Worm (Caenorhabditis elegans) whole organism, L4 larva: ENCODE data around the gene B0546.4.

Experiments used
- Y75B8A.6 ChIP-seq: fragments of 200-800 bp; sonication (Bioruptor generic); IDR thresholded peaks from 2 replicates; pipeline ENCODE4 v1.3.6; 2022; ENCODE audit warnings: missing genetic modification reagents, missing genetic modification characterization, missing compliant biosample characterization
- fkh-10 ChIP-seq: fragments of 150-350 bp; optimal IDR thresholded peaks from 2 replicates; lab custom pipeline; 2014; ENCODE audit warnings: missing biosample characterization, missing genetic modification reagents, missing genetic modification characterization
- fos-1 ChIP-seq: fragments of 150-350 bp; optimal IDR thresholded peaks from 2 replicates; lab custom pipeline; 2014; ENCODE audit warnings: missing biosample characterization, missing genetic modification characterization
- lin-39 ChIP-seq: fragments of 150-350 bp; optimal IDR thresholded peaks from 2 replicates; lab custom pipeline; 2014; ENCODE audit warnings: missing biosample characterization, missing genetic modification reagents, missing genetic modification characterization
- mdl-1 ChIP-seq, 2 experiments: fragments of 150-350 bp in 1 of 2; sonication (generic microtip) in 1 of 2; optimal IDR thresholded peaks; 2 replicates each; lab custom pipeline; 2014 to 2017; ENCODE audit warnings: missing biosample characterization in 2 of 2, missing genetic modification characterization in 2 of 2
- nhr-11 ChIP-seq: fragments of 150-350 bp; optimal IDR thresholded peaks from 2 replicates; lab custom pipeline; 2014; ENCODE audit warnings: missing biosample characterization, missing genetic modification characterization
- nhr-41 ChIP-seq: fragments of 200-800 bp; sonication (Bioruptor generic); IDR thresholded peaks from 2 replicates; pipeline ENCODE4 v1.3.6; 2022; ENCODE audit warnings: missing genetic modification reagents, missing genetic modification characterization, missing compliant biosample characterization
- sdz-12 ChIP-seq: fragments of 200-800 bp; sonication (Bioruptor generic); optimal IDR thresholded peaks from 2 replicates; lab custom pipeline; 2018; ENCODE audit warnings: mild to moderate bottlenecking, missing genetic modification characterization, missing compliant biosample characterization
- skn-1 ChIP-seq: fragments of 150-350 bp; optimal IDR thresholded peaks from 2 replicates; lab custom pipeline; 2014; ENCODE audit warnings: missing biosample characterization, missing genetic modification characterization
- ztf-11 ChIP-seq: fragments of 150-350 bp; optimal IDR thresholded peaks from 2 replicates; lab custom pipeline; 2014; ENCODE audit warnings: missing biosample characterization, missing genetic modification characterization

- TF ChIP-seq ztf-11: no peak
- no peak for TF ChIP-seq sdz-12 (GFP tag; lab: Kevin White, UChicago)
- TF ChIP-seq fos-1 (tag; lab: Kevin White, UChicago): no peak
- TF ChIP-seq fkh-10: no peak
- no peak for TF ChIP-seq nhr-11
- no peak for TF ChIP-seq mdl-1 (tag; optimal IDR thresholded peaks at IDR 0.05; lab: Kevin White, UChicago)
- TF ChIP-seq nhr-41: no peak
- no peak for TF ChIP-seq skn-1 (tag; lab: Kevin White, UChicago)
- TF ChIP-seq lin-39 (tag; lab: Kevin White, UChicago): no peak
- TF ChIP-seq Y75B8A.6 (GFP tag; lab: Robert Waterston, UW): no peak
These were observed 5.7 kb downstream of the B0546.4 start, which contains the start of gene otub-4 for ce11 chrIV:3378080-3378804.
